Fruit fly (Drosophila melanogaster) whole organism, larva: ENCODE measurements around the gene CG2147.

Experiments used
- noc ChIP-seq: fragments of 200-800 bp; sonication (Bioruptor generic); optimal IDR thresholded peaks from 3 replicates; lab custom pipeline; 2019; ENCODE audit warnings: missing biosample characterization, mild to moderate bottlenecking, missing genetic modification characterization, moderate library complexity

The CG2147 gene

dm6 chrX:8211731-8212468, 28.6 kb upstream of the CG2147 start:
- no peak for TF ChIP-seq noc (tag; lab: Kevin White, UChicago)

dm6 chrX:8214017-8214416, 26.5 kb upstream of the CG2147 start:
- no peak for TF ChIP-seq noc (tag; lab: Kevin White, UChicago)

dm6 chrX:8215094-8215854, 25.2 kb upstream of the CG2147 start:
- no peak for TF ChIP-seq noc (tag; lab: Kevin White, UChicago)

- no peak for TF ChIP-seq noc (tag; lab: Kevin White, UChicago)
These were observed 24.5 kb upstream of the CG2147 start for dm6 chrX:8215855-8216586.

dm6 chrX:8227942-8228341, 12.5 kb upstream of the CG2147 start:
- no peak for TF ChIP-seq noc (tag; lab: Kevin White, UChicago)

- peak; percentile 65 for TF ChIP-seq noc (tag; lab: Kevin White, UChicago)
These were observed 10.4 kb upstream of the CG2147 start for dm6 chrX:8229918-8230699.

dm6 chrX:8231241-8232028, 9.0 kb upstream of the CG2147 start:
- TF ChIP-seq noc (tag; lab: Kevin White, UChicago) = no peak

- TF ChIP-seq noc (tag; lab: Kevin White, UChicago) = peak; percentile 77
These were observed 7.3 kb upstream of the CG2147 start for dm6 chrX:8233167-8233566.

dm6 chrX:8233915-8234565, 6.4 kb upstream of the CG2147 start:
- no peak for TF ChIP-seq noc (tag; lab: Kevin White, UChicago)

- peak; percentile 8 for TF ChIP-seq noc (tag; lab: Kevin White, UChicago)
These were observed 1.8 kb downstream of the CG2147 start, which contains the start of gene Trxr1 for dm6 chrX:8242298-8242697. TSS of gene Trxr1 (plus strand) at chrX:8242528.

dm6 chrX:8243251-8243650, 2.8 kb downstream of the CG2147 start:
- no peak for TF ChIP-seq noc (tag; lab: Kevin White, UChicago)

- TF ChIP-seq noc (tag; lab: Kevin White, UChicago) = peak; percentile 43
These were observed 3.7 kb downstream of the CG2147 start, which contains the start of gene sni for dm6 chrX:8243966-8244895. TSS of gene sni (minus strand) at chrX:8244016.
